Worm (Caenorhabditis elegans) whole organism, L4 larva: ENCODE results near the gene rpt-1.
"Not testable (repeated sequence)": the region's sequence is repeated elsewhere in the genome, so short reads cannot be mapped to it uniquely, and the experiment has no call there.

Source experiments
- F10B5.3 ChIP-seq: sonication (generic microtip); optimal IDR thresholded peaks from 2 replicates; lab custom pipeline; 2016; ENCODE audit warnings: mild to moderate bottlenecking, missing genetic modification characterization, missing compliant biosample characterization
- F26F4.8 ChIP-seq: fragments of 200-800 bp; sonication (Bioruptor generic); conservative IDR thresholded peaks from 2 replicates; pipeline ENCODE4 v1.3.6; 2022; ENCODE audit warnings: missing genetic modification characterization, missing compliant biosample characterization
- F37D6.2 ChIP-seq: sonication (generic microtip); optimal IDR thresholded peaks from 2 replicates; lab custom pipeline; 2016; ENCODE audit warnings: mild to moderate bottlenecking, missing genetic modification characterization, missing compliant biosample characterization
- T26A8.4 ChIP-seq: fragments of 200-800 bp; sonication (Bioruptor generic); IDR thresholded peaks from 2 replicates; pipeline ENCODE4 v1.3.6; 2022; ENCODE audit warnings: missing genetic modification characterization, missing compliant biosample characterization
- Y48G9A.11 ChIP-seq: fragments of 200-800 bp; sonication (Bioruptor generic); IDR thresholded peaks from 2 replicates; pipeline ENCODE4 v1.3.6; 2022; ENCODE audit warnings: missing genetic modification reagents, missing genetic modification characterization, missing compliant biosample characterization
- Y5F2A.4 ChIP-seq: fragments of 200-800 bp; sonication (Bioruptor generic); optimal IDR thresholded peaks from 2 replicates; lab custom pipeline; 2018; ENCODE audit warnings: mild to moderate bottlenecking, missing genetic modification characterization, missing compliant biosample characterization
- aha-1 ChIP-seq: fragments of 150-350 bp; peaks from one replicate; lab custom pipeline; 2014; ENCODE audit warnings: missing biosample characterization, missing genetic modification characterization
- ceh-20 ChIP-seq: fragments of 200-800 bp; sonication (Bioruptor generic); IDR thresholded peaks from 2 replicates; pipeline ENCODE4 v1.3.6; 2022; ENCODE audit warnings: missing genetic modification reagents, missing genetic modification characterization, missing compliant biosample characterization
- ceh-44 ChIP-seq: fragments of 200-800 bp; sonication (Bioruptor generic); IDR thresholded peaks from 2 replicates; pipeline ENCODE4 v1.3.6; 2022; ENCODE audit warnings: missing genetic modification reagents, missing genetic modification characterization, missing compliant biosample characterization
- cey-2 ChIP-seq: sonication (generic microtip); optimal IDR thresholded peaks from 3 replicates; lab custom pipeline; 2017; ENCODE audit warnings: missing genetic modification characterization, mild to moderate bottlenecking, missing compliant biosample characterization, antibody characterized with exemption, borderline replicate concordance; ENCODE audit not compliant: insufficient read depth
- ctbp-1 ChIP-seq: fragments of 200-800 bp; sonication (Bioruptor generic); IDR thresholded peaks from 2 replicates; pipeline ENCODE4 v1.3.6; 2022; ENCODE audit warnings: missing genetic modification reagents, missing genetic modification characterization, missing compliant biosample characterization
- daf-16 ChIP-seq, 3 experiments: sonication (generic microtip); optimal IDR thresholded peaks; 2 replicates each; lab custom pipeline; 2016 to 2017; ENCODE audit warnings: missing genetic modification characterization in 3 of 3, missing genetic modification reagents in 3 of 3, mild to moderate bottlenecking in 2 of 3, missing compliant biosample characterization in 2 of 3, missing biosample characterization in 1 of 3, moderate library complexity in 1 of 3
- dmd-8 ChIP-seq: fragments of 200-800 bp; sonication (Bioruptor generic); IDR thresholded peaks from 2 replicates; pipeline ENCODE4 v1.3.6; 2022; ENCODE audit warnings: missing genetic modification characterization, missing compliant biosample characterization
- dmd-9 ChIP-seq: fragments of 200-800 bp; sonication (Bioruptor generic); IDR thresholded peaks from 2 replicates; pipeline ENCODE4 v1.3.6; 2022; ENCODE audit warnings: missing genetic modification reagents, missing genetic modification characterization, missing compliant biosample characterization
- dve-1 ChIP-seq: sonication (generic microtip); optimal IDR thresholded peaks from 2 replicates; lab custom pipeline; 2017; ENCODE audit warnings: antibody characterized with exemption, mild to moderate bottlenecking, missing genetic modification characterization, missing compliant biosample characterization; ENCODE audit not compliant: insufficient read depth
- fkh-10 ChIP-seq: fragments of 150-350 bp; optimal IDR thresholded peaks from 2 replicates; lab custom pipeline; 2014; ENCODE audit warnings: missing biosample characterization, missing genetic modification reagents, missing genetic modification characterization
- hlh-11 ChIP-seq: fragments of 200-800 bp; sonication (Bioruptor generic); optimal IDR thresholded peaks from 2 replicates; lab custom pipeline; 2018; ENCODE audit warnings: mild to moderate bottlenecking, missing genetic modification characterization, missing compliant biosample characterization
- hlh-30 ChIP-seq: sonication (generic microtip); optimal IDR thresholded peaks from 2 replicates; lab custom pipeline; 2017; ENCODE audit warnings: antibody characterized with exemption, mild to moderate bottlenecking, missing genetic modification characterization, missing compliant biosample characterization; ENCODE audit not compliant: insufficient read depth
- hmg-1.1 ChIP-seq: fragments of 200-800 bp; sonication (Bioruptor generic); IDR thresholded peaks from 2 replicates; pipeline ENCODE4 v1.3.6; 2022; ENCODE audit warnings: missing genetic modification reagents, missing genetic modification characterization, missing compliant biosample characterization
- lir-3 ChIP-seq: sonication (generic microtip); optimal IDR thresholded peaks from 2 replicates; lab custom pipeline; 2016; ENCODE audit warnings: mild to moderate bottlenecking, missing genetic modification characterization, missing compliant biosample characterization
- lsy-2 ChIP-seq, 2 experiments: fragments of 150-350 bp in 1 of 2; sonication (generic microtip) in 1 of 2; optimal IDR thresholded peaks; 2 replicates each; lab custom pipeline; 2014 to 2017; ENCODE audit warnings: missing biosample characterization in 2 of 2, missing genetic modification characterization in 2 of 2
- mep-1 ChIP-seq: fragments of 150-350 bp; sonication (generic microtip); optimal IDR thresholded peaks from 3 replicates; lab custom pipeline; 2014; ENCODE audit warnings: missing biosample characterization, missing genetic modification characterization
- nhr-11 ChIP-seq: fragments of 150-350 bp; optimal IDR thresholded peaks from 2 replicates; lab custom pipeline; 2014; ENCODE audit warnings: missing biosample characterization, missing genetic modification characterization
- nhr-28 ChIP-seq: fragments of 150-350 bp; optimal IDR thresholded peaks from 2 replicates; lab custom pipeline; 2014; ENCODE audit warnings: missing biosample characterization, missing genetic modification characterization
- nhr-6 ChIP-seq: fragments of 150-350 bp; optimal IDR thresholded peaks from 2 replicates; lab custom pipeline; 2014; ENCODE audit warnings: missing biosample characterization, missing genetic modification characterization
- nhr-77 ChIP-seq: fragments of 150-350 bp; optimal IDR thresholded peaks from 2 replicates; lab custom pipeline; 2014; ENCODE audit warnings: missing biosample characterization, missing genetic modification characterization
- php-3 ChIP-seq: fragments of 200-800 bp; sonication (Bioruptor generic); IDR thresholded peaks from 2 replicates; pipeline ENCODE4 v1.3.6; 2022; ENCODE audit warnings: missing genetic modification reagents, missing genetic modification characterization, missing compliant biosample characterization
- pqm-1 ChIP-seq: sonication (generic microtip); optimal IDR thresholded peaks from 2 replicates; lab custom pipeline; 2017; ENCODE audit warnings: missing biosample characterization, missing genetic modification characterization
- rbr-2 ChIP-seq: sonication (generic microtip); optimal IDR thresholded peaks from 2 replicates; lab custom pipeline; 2016; ENCODE audit warnings: missing genotype, missing genetic modification characterization, missing compliant biosample characterization
- saeg-2 ChIP-seq: fragments of 200-800 bp; sonication (Bioruptor generic); IDR thresholded peaks from 2 replicates; pipeline ENCODE4 v1.3.6; 2022; ENCODE audit warnings: missing genetic modification reagents, missing genetic modification characterization, missing compliant biosample characterization
- set-16 ChIP-seq: fragments of 200-800 bp; sonication (Bioruptor generic); IDR thresholded peaks from 2 replicates; pipeline ENCODE4 v1.3.6; 2022; ENCODE audit warnings: missing genetic modification reagents, missing genetic modification characterization, missing compliant biosample characterization
- snpc-1.2 ChIP-seq: fragments of 200-800 bp; sonication (Bioruptor generic); IDR thresholded peaks from 2 replicates; pipeline ENCODE4 v1.3.6; 2022; ENCODE audit warnings: missing genetic modification reagents, missing genetic modification characterization, missing compliant biosample characterization
- snpc-4 ChIP-seq: fragments of 150-350 bp; optimal IDR thresholded peaks from 2 replicates; lab custom pipeline; 2014; ENCODE audit warnings: missing biosample characterization, missing genetic modification characterization
- spr-3 ChIP-seq: fragments of 200-800 bp; sonication (Bioruptor generic); optimal IDR thresholded peaks from 2 replicates; lab custom pipeline; 2018; ENCODE audit warnings: mild to moderate bottlenecking, missing genetic modification characterization, missing compliant biosample characterization
- unc-39 ChIP-seq: sonication (generic microtip); optimal IDR thresholded peaks from 2 replicates; lab custom pipeline; 2017; ENCODE audit warnings: missing biosample characterization, missing genetic modification characterization

rpt-1 gene

ce11 chrV:12025683-12026082 lies 43.5 kb upstream of the rpt-1 start (continued):
- no peak for TF ChIP-seq php-3 (GFP tag; lab: Robert Waterston, UW)

DNA sequence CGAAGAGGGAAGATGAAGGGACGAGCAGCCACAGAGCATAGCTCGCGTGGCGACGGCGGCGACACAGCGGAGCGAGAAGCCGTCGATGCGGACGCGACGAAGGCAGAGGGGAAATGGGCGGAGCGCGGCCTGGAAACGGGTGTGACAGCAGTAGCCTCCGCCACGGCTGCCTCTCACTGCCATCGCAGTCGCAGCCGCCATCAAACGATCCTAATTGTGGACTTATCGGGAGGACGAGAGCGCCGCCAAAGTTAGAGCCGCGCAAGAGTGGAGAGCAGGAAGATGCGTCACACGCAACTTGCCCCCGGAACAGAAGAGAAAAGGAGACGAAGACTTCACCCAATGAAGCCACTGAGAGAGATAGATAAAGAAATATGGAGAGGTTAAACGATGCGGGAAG lies 42.1 kb upstream of the rpt-1 start:
- TF ChIP-seq snpc-4 (tag; lab: Kevin White, UChicago) = no peak
- peak; percentile 64; the same call in 1 of the 2 replicates for TF ChIP-seq hmg-1.1 (GFP tag; lab: Robert Waterston, UW)
- no peak; the same call in 1 of the 2 replicates for TF ChIP-seq snpc-1.2
- peak; percentile 5 for TF ChIP-seq mep-1 (tag; lab: Kevin White, UChicago)
- peak; percentile 59; the same call in 1 of the 2 replicates for TF ChIP-seq dmd-8 (GFP tag; lab: Robert Waterston, UW)
- TF ChIP-seq lir-3 (tag; lab: Kevin White, UChicago) = peak; percentile 18
- TF ChIP-seq hlh-30 (tag; lab: Kevin White, UChicago) = peak; percentile 31
- TF ChIP-seq nhr-77 (tag; lab: Kevin White, UChicago) = no peak
- TF ChIP-seq hlh-11 (tag; lab: Kevin White, UChicago) = peak; percentile 3
- TF ChIP-seq Y5F2A.4 (GFP tag; lab: Kevin White, UChicago) = no peak
- TF ChIP-seq ceh-20 (GFP tag; lab: Robert Waterston, UW) = peak; percentile 28; the same call in 1 of the 2 replicates
- peak; percentile 98 for TF ChIP-seq aha-1 (tag; lab: Kevin White, UChicago)
- 0 out of 2 replicates have a peak, but pooled peaks have one; percentile 5 for TF ChIP-seq Y48G9A.11 (GFP tag; lab: Robert Waterston, UW)
- TF ChIP-seq F10B5.3 = no peak
- peak; percentile 47 for TF ChIP-seq fkh-10 (GFP tag; lab: Kevin White, UChicago)
- TF ChIP-seq F26F4.8 = 0 out of 2 replicates have a peak, but pooled peaks have one; percentile 36
- peak; percentile 47 for TF ChIP-seq rbr-2 (tag; lab: Kevin White, UChicago)
- TF ChIP-seq dmd-9 (GFP tag; lab: Robert Waterston, UW) = 0 out of 2 replicates have a peak, but pooled peaks have one; percentile 51
- peak; percentile 2 for TF ChIP-seq nhr-11
- TF ChIP-seq lsy-2 (tag; optimal IDR thresholded peaks at IDR 0.05; lab: Kevin White, UChicago) = peak in 1 of 2 experiments; percentile 9
- peak; percentile 72 for TF ChIP-seq F37D6.2 (tag; lab: Kevin White, UChicago)
- TF ChIP-seq T26A8.4 (GFP tag; lab: Robert Waterston, UW) = peak; percentile 29; the same call in 1 of the 2 replicates
- TF ChIP-seq ceh-44 (GFP tag; lab: Robert Waterston, UW) = no peak
- no peak for TF ChIP-seq php-3 (GFP tag; lab: Robert Waterston, UW)
- TF ChIP-seq set-16 (GFP tag; lab: Robert Waterston, UW) = peak; percentile 98
- peak; percentile 79 for TF ChIP-seq ctbp-1 (GFP tag; lab: Robert Waterston, UW)
- TF ChIP-seq, all 104 proteins: peak for 19

DNA sequence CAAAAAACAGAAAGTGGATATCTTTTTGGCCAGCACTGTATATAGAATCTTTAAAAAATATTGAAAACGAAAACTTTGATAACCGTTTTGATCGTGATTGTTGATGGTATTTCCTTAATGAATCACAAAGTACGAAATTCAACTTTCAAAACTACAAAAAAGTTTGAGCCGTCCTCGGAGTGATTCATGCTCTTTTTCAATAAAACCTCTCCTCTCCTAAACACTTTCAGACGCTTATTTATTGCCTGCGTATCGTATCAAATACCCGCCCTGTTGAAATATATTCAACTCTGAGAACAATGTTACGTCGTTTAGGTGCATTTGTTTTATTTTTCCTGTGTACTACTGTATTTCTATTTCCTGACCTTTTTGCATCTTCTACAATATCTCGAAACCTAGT lies 38.7 kb upstream of the rpt-1 start:
- TF ChIP-seq nhr-6 (tag; lab: Kevin White, UChicago) (peak; percentile 29), pqm-1 (peak; percentile 69), unc-39 (tag; lab: Kevin White, UChicago) (no peak), daf-16 (GFP tag; optimal IDR thresholded peaks at IDR 0.05; lab: Kevin White, UChicago) (no peak), daf-16 (tag; optimal IDR thresholded peaks at IDR 0.05; lab: Kevin White, UChicago) (peak; percentile 51), dve-1 (peak; percentile 42), nhr-28 (tag; lab: Kevin White, UChicago) (peak; percentile 67)

DNA sequence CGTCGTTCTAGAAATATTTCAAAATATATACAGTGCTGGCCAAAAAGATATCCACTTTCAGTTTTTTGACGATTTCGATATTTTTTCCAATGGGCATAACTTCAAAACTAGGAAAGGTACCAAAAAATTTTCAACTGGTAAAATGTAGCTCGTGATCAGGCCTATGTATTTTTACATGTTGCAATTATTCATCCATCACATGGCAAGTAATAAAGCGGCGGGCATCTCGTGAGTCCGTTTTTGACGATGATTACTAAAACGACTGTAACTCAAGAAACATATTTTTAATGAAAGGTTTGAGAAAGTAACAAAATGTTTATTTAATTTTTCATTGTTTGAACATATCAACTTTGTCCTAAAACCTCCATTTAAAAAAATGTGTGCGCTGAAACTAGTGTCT lies 37.8 kb upstream of the rpt-1 start, which contains the start of gene F10C2.3:
F10C2.3 (plus strand) TSS at position 301 of the 400 bp plus-strand sequence.
- TF ChIP-seq cey-2 (tag; lab: Kevin White, UChicago); saeg-2 (GFP tag; lab: Robert Waterston, UW); spr-3 (GFP tag; lab: Kevin White, UChicago): not testable (repeated sequence)
